Fruit fly (Drosophila melanogaster): ENCODE data around the gene CG42359.

Gene CG42359

dm6 chr3R:19180263-19180893 is 18.3 kb upstream of the CG42359 start, which contains the start of the genes CG5555 and myd (continued):
- TF ChIP-seq croc (GFP tag; conservative IDR thresholded peaks at IDR 0.05), result no peak
- TF ChIP-seq Adf1 (GFP tag; IDR thresholded peaks at IDR 0.05), result peak; percentile 54; the same call in 1 of the 2 replicates
- no peak for TF ChIP-seq CTCF (GFP tag; optimal IDR thresholded peaks at IDR 0.05)
- TF ChIP-seq gce (GFP tag; IDR thresholded peaks at IDR 0.05), result no peak
- TF ChIP-seq CG8281 (tag; optimal IDR thresholded peaks at IDR 0.05), result no peak
- TF ChIP-seq tap (tag; optimal IDR thresholded peaks at IDR 0.05), result no peak
- TF ChIP-seq tx (GFP tag; optimal IDR thresholded peaks at IDR 0.05), result peak; percentile 27
- TF ChIP-seq inv (GFP tag; IDR thresholded peaks at IDR 0.05; ENCODE audit: partially characterized antibody), result peak; percentile 49
- TF ChIP-seq disco-r (GFP tag; optimal IDR thresholded peaks at IDR 0.05), result peak; percentile 57
- TF ChIP-seq CG11504 (tag; optimal IDR thresholded peaks at IDR 0.05), result no peak
- TF ChIP-seq CG7928 (GFP tag; optimal IDR thresholded peaks at IDR 0.05), result peak; percentile 7
- no peak for TF ChIP-seq CG4328 (GFP tag; optimal IDR thresholded peaks at IDR 0.05)
- TF ChIP-seq CG2875 (GFP tag; optimal IDR thresholded peaks at IDR 0.05), result no peak
- TF ChIP-seq schlank (tag; optimal IDR thresholded peaks at IDR 0.05), result no peak
- TF ChIP-seq BtbVII (GFP tag; optimal IDR thresholded peaks at IDR 0.05), result peak; percentile 21
- no peak for TF ChIP-seq CG32767 (GFP tag; IDR thresholded peaks at IDR 0.05)
- TF ChIP-seq CG8290 (GFP tag; optimal IDR thresholded peaks at IDR 0.05), result no peak
- TF ChIP-seq CG8290 (tag; optimal IDR thresholded peaks at IDR 0.05), result peak in 1 of 2 experiments; percentile 63
- peak; percentile 40 to 50 for TF ChIP-seq dpn (GFP tag; optimal IDR thresholded peaks at IDR 0.05)
- TF ChIP-seq gem (tag; optimal IDR thresholded peaks at IDR 0.05), result peak; percentile 45
- peak; percentile 82 for TF ChIP-seq sna (GFP tag; IDR thresholded peaks at IDR 0.05; ENCODE audit: partially characterized antibody)
- peak; percentile 13 for TF ChIP-seq lab (GFP tag; optimal IDR thresholded peaks at IDR 0.05)
- no peak for TF ChIP-seq CG12236 (GFP tag; optimal IDR thresholded peaks at IDR 0.05)
- TF ChIP-seq otp (GFP tag; IDR thresholded peaks at IDR 0.05), result no peak
- TF ChIP-seq CG6254 (GFP tag; optimal IDR thresholded peaks at IDR 0.05), result no peak
- TF ChIP-seq sc (optimal IDR thresholded peaks at IDR 0.05), result no peak
- TF ChIP-seq sc (GFP tag; optimal IDR thresholded peaks at IDR 0.05), result no peak
- TF ChIP-seq ftz-f1 (GFP tag; optimal IDR thresholded peaks at IDR 0.05), result no peak
- TF ChIP-seq pnt (GFP tag; optimal IDR thresholded peaks at IDR 0.05), result no peak
- no peak for TF ChIP-seq esg (GFP tag; conservative IDR thresholded peaks at IDR 0.05)
- TF ChIP-seq CG11085 (GFP tag; IDR thresholded peaks at IDR 0.05), result 0 out of 2 replicates have a peak, but pooled peaks have one; percentile 35
- TF ChIP-seq CG3726 (GFP tag; IDR thresholded peaks at IDR 0.05), result no peak
- TF ChIP-seq ato (GFP tag; IDR thresholded peaks at IDR 0.05; ENCODE audit: partially characterized antibody), result peak; percentile 69; the same call in 1 of the 2 replicates
- TF ChIP-seq wdn (GFP tag; IDR thresholded peaks at IDR 0.05), result no peak
- TF ChIP-seq CG11695 (GFP tag; IDR thresholded peaks at IDR 0.05), result peak; percentile 46; the same call in 1 of the 3 replicates
- peak; percentile 32 for TF ChIP-seq CG17829 (tag; optimal IDR thresholded peaks at IDR 0.05)
- TF ChIP-seq CG8359 (GFP tag; optimal IDR thresholded peaks at IDR 0.05; ENCODE audit: borderline replicate concordance), result no peak
- no peak for TF ChIP-seq Ada2b (GFP tag; IDR thresholded peaks at IDR 0.05)
- TF ChIP-seq Meics (GFP tag; optimal IDR thresholded peaks at IDR 0.05), result no peak
- TF ChIP-seq pan (optimal IDR thresholded peaks at IDR 0.05), result no peak
- peak in 1 of 2 experiments; percentile 48 for TF ChIP-seq pan (GFP tag; optimal IDR thresholded peaks at IDR 0.05 in 1 of 2, IDR thresholded peaks at IDR 0.05 in 1 of 2)
- no peak for TF ChIP-seq CG12104 (GFP tag; optimal IDR thresholded peaks at IDR 0.05)
- peak; percentile 64; the same call in 1 of the 2 replicates for TF ChIP-seq sob (GFP tag; IDR thresholded peaks at IDR 0.05)
- peak; percentile 70 for TF ChIP-seq CG32532 (GFP tag; IDR thresholded peaks at IDR 0.05)
- peak; percentile 85 for TF ChIP-seq tna (GFP tag; IDR thresholded peaks at IDR 0.05; ENCODE audit: partially characterized antibody)
- TF ChIP-seq emc (GFP tag; optimal IDR thresholded peaks at IDR 0.05), result no peak
- TF ChIP-seq sens (GFP tag), result peak; percentile 89
- TF ChIP-seq lola (GFP tag; optimal IDR thresholded peaks at IDR 0.05), result no peak
- TF ChIP-seq gro (GFP tag; optimal IDR thresholded peaks at IDR 0.05), result peak; percentile 80
- TF ChIP-seq CG15514 (GFP tag; optimal IDR thresholded peaks at IDR 0.05), result peak; percentile 99
- no peak for TF ChIP-seq gsb (GFP tag; IDR thresholded peaks at IDR 0.05)
